Worm (Caenorhabditis elegans) whole organism, midembryonic: Measurements from ENCODE around the gene pelo-1.

Experiments used
- T22C8.4 ChIP-seq: fragments of 200-800 bp; sonication (Bioruptor generic); IDR thresholded peaks from 2 replicates; pipeline ENCODE4 v1.3.6; 2022; ENCODE audit warnings: missing genetic modification characterization, missing compliant biosample characterization
- cog-1 ChIP-seq: sonication (generic microtip); optimal IDR thresholded peaks from 2 replicates; lab custom pipeline; 2016; ENCODE audit warnings: missing genetic modification characterization, missing compliant biosample characterization
- flt-1 ChIP-seq: fragments of 200-800 bp; sonication (Bioruptor generic); IDR thresholded peaks from 2 replicates; pipeline ENCODE4 v1.3.6; 2022; ENCODE audit warnings: missing genetic modification characterization, missing compliant biosample characterization
- klf-2 ChIP-seq: fragments of 200-800 bp; sonication (Bioruptor generic); conservative IDR thresholded peaks from 2 replicates; pipeline ENCODE4 v1.3.6; 2022; ENCODE audit warnings: missing genetic modification reagents, missing genetic modification characterization, missing compliant biosample characterization
- med-1 ChIP-seq: sonication (generic microtip); optimal IDR thresholded peaks from 2 replicates; lab custom pipeline; 2017; ENCODE audit warnings: missing genetic modification characterization, mild to moderate bottlenecking, missing compliant biosample characterization, antibody characterized with exemption, missing genetic modification reagents; ENCODE audit not compliant: insufficient read depth
- tab-1 ChIP-seq: fragments of 200-800 bp; sonication (Bioruptor generic); IDR thresholded peaks from 2 replicates; pipeline ENCODE4 v1.3.6; 2022; ENCODE audit warnings: missing genetic modification characterization, missing compliant biosample characterization
- ztf-23 ChIP-seq: fragments of 200-800 bp; sonication (Bioruptor generic); IDR thresholded peaks from 2 replicates; pipeline ENCODE4 v1.3.6; 2022; ENCODE audit warnings: missing genetic modification reagents, missing genetic modification characterization, missing compliant biosample characterization

DNA sequence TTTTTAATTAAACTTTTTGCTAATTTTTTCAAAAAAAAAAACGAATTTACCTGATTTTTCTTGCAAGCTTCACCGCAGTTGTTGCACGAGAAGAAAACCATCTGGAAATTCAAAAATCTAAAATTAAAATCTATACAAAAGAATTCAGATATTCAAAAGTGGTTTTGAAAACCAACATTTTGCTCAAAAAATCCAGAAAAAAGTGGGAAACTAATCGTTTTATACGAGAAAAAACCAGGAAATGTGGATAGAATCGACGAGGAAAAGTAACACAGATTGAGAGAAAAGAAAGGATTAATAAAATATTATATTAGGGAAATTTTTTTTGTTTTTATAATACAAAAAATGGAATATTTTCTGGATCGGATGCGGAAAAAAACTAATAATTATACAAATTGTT lies 40.0 kb downstream of the pelo-1 start, which contains the start of gene C16C10.8:
- TF ChIP-seq ztf-23 (GFP tag; lab: Robert Waterston, UW) (no peak), tab-1 (GFP tag; lab: Robert Waterston, UW) (no peak), klf-2 (GFP tag; lab: Robert Waterston, UW) (no peak), med-1 (GFP tag; lab: Kevin White, UChicago) (no peak), flt-1 (GFP tag; lab: Robert Waterston, UW) (no peak), cog-1 (tag; lab: Kevin White, UChicago) (no peak), T22C8.4 (GFP tag; lab: Robert Waterston, UW) (no peak)
